Worm (Caenorhabditis elegans) whole organism, L4 larva: Measurements from ENCODE around the gene F01D4.8.

ENCODE experiments used
- R02D3.7 ChIP-seq: fragments of 150-350 bp; sonication (generic microtip); optimal IDR thresholded peaks from 3 replicates; lab custom pipeline; 2014; ENCODE audit warnings: missing biosample characterization, missing genetic modification characterization
- Y48G9A.11 ChIP-seq: fragments of 200-800 bp; sonication (Bioruptor generic); IDR thresholded peaks from 2 replicates; pipeline ENCODE4 v1.3.6; 2022; ENCODE audit warnings: missing genetic modification reagents, missing genetic modification characterization, missing compliant biosample characterization
- Y5F2A.4 ChIP-seq: fragments of 200-800 bp; sonication (Bioruptor generic); optimal IDR thresholded peaks from 2 replicates; lab custom pipeline; 2018; ENCODE audit warnings: mild to moderate bottlenecking, missing genetic modification characterization, missing compliant biosample characterization
- arid-1 ChIP-seq: fragments of 200-800 bp; sonication (Bioruptor generic); conservative IDR thresholded peaks from 2 replicates; pipeline ENCODE4 v1.3.6; 2022; ENCODE audit warnings: missing genetic modification reagents, missing genetic modification characterization, missing compliant biosample characterization
- dpl-1 ChIP-seq: fragments of 150-350 bp; optimal IDR thresholded peaks from 2 replicates; lab custom pipeline; 2014; ENCODE audit warnings: missing biosample characterization, missing genetic modification reagents, missing genetic modification characterization
- hif-1 ChIP-seq, 2 experiments: sonication (generic microtip); optimal IDR thresholded peaks; 2 replicates each; lab custom pipeline; 2016 to 2017; ENCODE audit warnings: missing compliant biosample characterization in 2 of 2, missing genetic modification characterization in 2 of 2, missing genetic modification reagents in 2 of 2, missing genotype in 2 of 2, mild to moderate bottlenecking in 1 of 2
- jun-1 ChIP-seq: fragments of 150-350 bp; optimal IDR thresholded peaks from 2 replicates; lab custom pipeline; 2014; ENCODE audit warnings: missing biosample characterization, missing genetic modification reagents, missing genetic modification characterization
- lsy-2 ChIP-seq, 2 experiments: fragments of 150-350 bp in 1 of 2; sonication (generic microtip) in 1 of 2; optimal IDR thresholded peaks; 2 replicates each; lab custom pipeline; 2014 to 2017; ENCODE audit warnings: missing biosample characterization in 2 of 2, missing genetic modification characterization in 2 of 2
- nhr-42 ChIP-seq: fragments of 200-800 bp; sonication (Bioruptor generic); IDR thresholded peaks from 2 replicates; pipeline ENCODE4 v1.3.6; 2022; ENCODE audit warnings: missing genetic modification characterization, missing compliant biosample characterization
- nhr-77 ChIP-seq: fragments of 150-350 bp; optimal IDR thresholded peaks from 2 replicates; lab custom pipeline; 2014; ENCODE audit warnings: missing biosample characterization, missing genetic modification characterization
- unc-39 ChIP-seq: sonication (generic microtip); optimal IDR thresholded peaks from 2 replicates; lab custom pipeline; 2017; ENCODE audit warnings: missing biosample characterization, missing genetic modification characterization
- zfp-2 ChIP-seq: sonication (generic microtip); optimal IDR thresholded peaks from 2 replicates; lab custom pipeline; 2016; ENCODE audit warnings: mild to moderate bottlenecking, missing genetic modification characterization, missing compliant biosample characterization

ce11 chrIV:10457137-10457536 lies 4.2 kb upstream of the F01D4.8 start, which contains the start of gene srb-17:
- TF ChIP-seq zfp-2 (tag; lab: Kevin White, UChicago): no peak
- TF ChIP-seq arid-1: no peak
- TF ChIP-seq Y48G9A.11 (GFP tag; lab: Robert Waterston, UW): no peak
- TF ChIP-seq dpl-1: no peak
- TF ChIP-seq hif-1 (tag; optimal IDR thresholded peaks at IDR 0.05; lab: Kevin White, UChicago): no peak
- TF ChIP-seq R02D3.7 (tag; lab: Kevin White, UChicago): no peak
- TF ChIP-seq jun-1: no peak
- no peak for TF ChIP-seq lsy-2 (tag; optimal IDR thresholded peaks at IDR 0.05; lab: Kevin White, UChicago)
- TF ChIP-seq Y5F2A.4 (GFP tag; lab: Kevin White, UChicago): no peak
- no peak for TF ChIP-seq unc-39 (tag; lab: Kevin White, UChicago)
- TF ChIP-seq nhr-77 (tag; lab: Kevin White, UChicago): no peak
- TF ChIP-seq nhr-42 (GFP tag; lab: Robert Waterston, UW): no peak
